Worm (Caenorhabditis elegans) whole organism, young adult: ENCODE results near the gene F58F9.1.

Experiments
- F57A8.1 ChIP-seq: fragments of 200-800 bp; sonication (Bioruptor generic); optimal IDR thresholded peaks from 2 replicates; lab custom pipeline; 2018; ENCODE audit warnings: mild to moderate bottlenecking, missing genetic modification characterization, moderate library complexity, missing compliant biosample characterization
- Y79H2A.3 ChIP-seq: fragments of 200-800 bp; sonication (Bioruptor generic); conservative IDR thresholded peaks from 2 replicates; pipeline ENCODE4 v1.3.6; 2022; ENCODE audit warnings: missing genetic modification reagents, missing genetic modification characterization, missing compliant biosample characterization
- ccch-3 ChIP-seq: fragments of 200-800 bp; sonication (Bioruptor generic); optimal IDR thresholded peaks from 2 replicates; lab custom pipeline; 2018; ENCODE audit warnings: mild to moderate bottlenecking, missing genetic modification characterization, missing compliant biosample characterization
- ceh-27 ChIP-seq: fragments of 200-800 bp; sonication (Bioruptor generic); optimal IDR thresholded peaks from 2 replicates; lab custom pipeline; 2018; ENCODE audit warnings: mild to moderate bottlenecking, missing genetic modification characterization, moderate library complexity, missing compliant biosample characterization
- gei-17 ChIP-seq: fragments of 200-800 bp; sonication (Bioruptor generic); optimal IDR thresholded peaks from 2 replicates; lab custom pipeline; 2018; ENCODE audit warnings: mild to moderate bottlenecking, missing genetic modification characterization, missing compliant biosample characterization
- let-607 ChIP-seq, 2 experiments: fragments of 200-800 bp in 1 of 2; sonication (Bioruptor generic) in 1 of 2; sonication (generic microtip) in 1 of 2; optimal IDR thresholded peaks; 2 replicates each; lab custom pipeline; 2016 to 2018; ENCODE audit warnings: mild to moderate bottlenecking in 2 of 2, missing compliant biosample characterization in 2 of 2, missing genetic modification characterization in 2 of 2, moderate library complexity in 2 of 2, missing genotype in 1 of 2
- nfya-2 ChIP-seq: fragments of 200-800 bp; sonication (Bioruptor generic); IDR thresholded peaks from 2 replicates; pipeline ENCODE4 v1.3.6; 2022; ENCODE audit warnings: missing genetic modification reagents, missing genetic modification characterization, missing compliant biosample characterization
- unc-62 ChIP-seq: fragments of 150-350 bp; optimal IDR thresholded peaks from 2 replicates; lab custom pipeline; 2014; ENCODE audit warnings: missing biosample characterization, missing genetic modification reagents, missing genetic modification characterization

DNA sequence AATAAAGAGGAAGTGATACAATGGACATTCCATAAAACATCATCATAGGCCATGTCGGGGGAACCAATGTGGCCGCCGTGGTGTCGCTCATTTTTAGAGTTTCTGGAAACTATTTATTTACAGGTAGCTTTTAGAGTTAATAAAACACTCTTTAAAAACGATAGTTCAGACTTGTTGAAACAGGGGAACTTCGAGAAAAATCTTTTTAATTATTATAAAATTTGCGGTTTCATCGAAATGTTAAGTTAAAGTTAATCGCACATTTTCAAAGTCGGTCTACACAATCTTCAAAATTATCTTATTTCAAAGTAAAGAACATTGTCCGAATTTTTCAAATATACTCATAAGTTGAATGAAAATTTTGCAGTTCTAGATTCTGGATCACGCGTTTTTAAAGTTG, 34.6 kb downstream of the F58F9.1 start, which contains the start of gene ops-1:
- TF ChIP-seq unc-62 (GFP tag; lab: Kevin White, UChicago): no peak
- no peak for TF ChIP-seq gei-17
- no peak for TF ChIP-seq nfya-2 (GFP tag; lab: Robert Waterston, UW)
- no peak for TF ChIP-seq let-607 (tag; optimal IDR thresholded peaks at IDR 0.05; lab: Kevin White, UChicago)
- TF ChIP-seq F57A8.1 (GFP tag; lab: Kevin White, UChicago): no peak
- TF ChIP-seq Y79H2A.3 (GFP tag; lab: Robert Waterston, UW): no peak
- no peak for TF ChIP-seq ccch-3
- no peak for TF ChIP-seq ceh-27 (GFP tag; lab: Kevin White, UChicago)
